Worm (Caenorhabditis elegans) whole organism, L3 larva: ENCODE results near the gene ckk-1.

ENCODE experiments used
- ZK546.5 ChIP-seq: sonication (generic microtip); optimal IDR thresholded peaks from 2 replicates; lab custom pipeline; 2017; ENCODE audit warnings: missing biosample characterization, missing genetic modification characterization
- aly-2 ChIP-seq: fragments of 150-350 bp; optimal IDR thresholded peaks from 2 replicates; lab custom pipeline; 2014; ENCODE audit warnings: missing biosample characterization, missing genetic modification characterization
- ceh-16 ChIP-seq: sonication (generic microtip); optimal IDR thresholded peaks from 2 replicates; lab custom pipeline; 2017; ENCODE audit warnings: missing biosample characterization, missing genetic modification characterization
- ceh-28 ChIP-seq: fragments of 150-350 bp; optimal IDR thresholded peaks from 2 replicates; lab custom pipeline; 2014; ENCODE audit warnings: missing biosample characterization, missing genetic modification reagents, missing genetic modification characterization
- ceh-9 ChIP-seq: sonication (generic microtip); optimal IDR thresholded peaks from 2 replicates; lab custom pipeline; 2018; ENCODE audit warnings: missing biosample characterization, missing genetic modification characterization
- daf-12 ChIP-seq: fragments of 150-350 bp; optimal IDR thresholded peaks from 2 replicates; lab custom pipeline; 2014; ENCODE audit warnings: missing biosample characterization, missing genetic modification reagents, missing genetic modification characterization
- egl-27 ChIP-seq: sonication (generic microtip); optimal IDR thresholded peaks from 4 replicates; lab custom pipeline; 2017; ENCODE audit warnings: missing biosample characterization, missing genetic modification reagents, missing genetic modification characterization
- egl-5 ChIP-seq: fragments of 150-350 bp; optimal IDR thresholded peaks from 2 replicates; lab custom pipeline; 2017; ENCODE audit warnings: missing biosample characterization, missing genetic modification reagents, missing genetic modification characterization, inconsistent platforms
- elt-1 ChIP-seq: fragments of 150-350 bp; optimal IDR thresholded peaks from 2 replicates; lab custom pipeline; 2014; ENCODE audit warnings: missing biosample characterization, missing genetic modification characterization
- elt-2 ChIP-seq: sonication (generic microtip); optimal IDR thresholded peaks from 2 replicates; lab custom pipeline; 2016; ENCODE audit warnings: missing genetic modification reagents, mild to moderate bottlenecking, missing genetic modification characterization, missing compliant biosample characterization
- elt-3 ChIP-seq, 3 experiments: fragments of 150-350 bp in 1 of 3; sonication (generic microtip) in 2 of 3; optimal IDR thresholded peaks; 2 replicates in 2 of 3; 4 replicates in 1 of 3; lab custom pipeline; 2014 to 2017; ENCODE audit warnings: missing biosample characterization in 3 of 3, missing genetic modification characterization in 3 of 3
- eor-1 ChIP-seq, 2 experiments: fragments of 150-350 bp; optimal IDR thresholded peaks; 2 replicates each; lab custom pipeline; 2014 to 2018; ENCODE audit warnings: missing biosample characterization in 2 of 2, missing genetic modification characterization in 2 of 2
- fkh-10 ChIP-seq: sonication (generic microtip); optimal IDR thresholded peaks from 2 replicates; lab custom pipeline; 2017; ENCODE audit warnings: missing biosample characterization, missing genetic modification reagents, missing genetic modification characterization
- fos-1 ChIP-seq: fragments of 150-350 bp; optimal IDR thresholded peaks from 2 replicates; lab custom pipeline; 2014; ENCODE audit warnings: missing biosample characterization, missing genetic modification characterization
- hmg-11 ChIP-seq: sonication (generic microtip); optimal IDR thresholded peaks from 2 replicates; lab custom pipeline; 2016; ENCODE audit warnings: missing genetic modification characterization, missing compliant biosample characterization
- jun-1 ChIP-seq: fragments of 150-350 bp; optimal IDR thresholded peaks from 2 replicates; lab custom pipeline; 2014; ENCODE audit warnings: missing biosample characterization, missing genetic modification reagents, missing genetic modification characterization
- lin-15B ChIP-seq: fragments of 150-350 bp; optimal IDR thresholded peaks from 2 replicates; lab custom pipeline; 2014; ENCODE audit warnings: missing biosample characterization, missing genetic modification characterization
- lin-39 ChIP-seq: fragments of 150-350 bp; optimal IDR thresholded peaks from 2 replicates; lab custom pipeline; 2018; ENCODE audit warnings: missing biosample characterization, missing genetic modification reagents, missing genetic modification characterization
- lsy-12 ChIP-seq: sonication (generic microtip); optimal IDR thresholded peaks from 2 replicates; lab custom pipeline; 2016; ENCODE audit warnings: mild to moderate bottlenecking, missing genetic modification characterization, missing compliant biosample characterization
- mdl-1 ChIP-seq: fragments of 150-350 bp; optimal IDR thresholded peaks from 2 replicates; lab custom pipeline; 2014; ENCODE audit warnings: missing biosample characterization, missing genetic modification characterization
- nfya-1 ChIP-seq: sonication (generic microtip); optimal IDR thresholded peaks from 2 replicates; lab custom pipeline; 2017; ENCODE audit warnings: missing genetic modification characterization, mild to moderate bottlenecking, missing compliant biosample characterization, antibody characterized with exemption, moderate library complexity; ENCODE audit not compliant: insufficient read depth
- nhr-11 ChIP-seq: fragments of 150-350 bp; optimal IDR thresholded peaks from 2 replicates; lab custom pipeline; 2014; ENCODE audit warnings: missing biosample characterization, missing genetic modification characterization
- nhr-12 ChIP-seq: fragments of 150-350 bp; optimal IDR thresholded peaks from 2 replicates; lab custom pipeline; 2014; ENCODE audit warnings: missing biosample characterization, missing genetic modification characterization
- nhr-23 ChIP-seq: fragments of 150-350 bp; optimal IDR thresholded peaks from 2 replicates; lab custom pipeline; 2014; ENCODE audit warnings: missing biosample characterization, missing genetic modification reagents, missing genetic modification characterization
- nhr-25 ChIP-seq: sonication (generic microtip); optimal IDR thresholded peaks from 2 replicates; lab custom pipeline; 2017; ENCODE audit warnings: missing biosample characterization, missing genetic modification characterization
- nhr-43 ChIP-seq: sonication (generic microtip); optimal IDR thresholded peaks from 2 replicates; lab custom pipeline; 2016; ENCODE audit warnings: mild to moderate bottlenecking, missing genetic modification characterization, missing compliant biosample characterization; ENCODE audit not compliant: poor library complexity, severe bottlenecking
- nhr-67 ChIP-seq: fragments of 150-350 bp; optimal IDR thresholded peaks from 2 replicates; lab custom pipeline; 2014; ENCODE audit warnings: missing biosample characterization, missing genetic modification characterization
- nhr-76 ChIP-seq: fragments of 150-350 bp; sonication (generic microtip); optimal IDR thresholded peaks from 5 replicates; lab custom pipeline; 2014; ENCODE audit warnings: missing biosample characterization, missing genetic modification characterization
- nhr-77 ChIP-seq: fragments of 150-350 bp; optimal IDR thresholded peaks from 2 replicates; lab custom pipeline; 2014; ENCODE audit warnings: missing biosample characterization, missing genetic modification characterization
- pqm-1 ChIP-seq: fragments of 150-350 bp; optimal IDR thresholded peaks from 2 replicates; lab custom pipeline; 2017; ENCODE audit warnings: missing biosample characterization, missing genetic modification characterization, inconsistent platforms
- sea-2 ChIP-seq: fragments of 150-350 bp; sonication (generic microtip); optimal IDR thresholded peaks from 4 replicates; lab custom pipeline; 2014; ENCODE audit warnings: missing biosample characterization, missing genetic modification reagents, missing genetic modification characterization
- skn-1 ChIP-seq: fragments of 150-350 bp; optimal IDR thresholded peaks from 2 replicates; lab custom pipeline; 2014; ENCODE audit warnings: missing biosample characterization, missing genetic modification characterization
- snpc-4 ChIP-seq: fragments of 150-350 bp; optimal IDR thresholded peaks from 2 replicates; lab custom pipeline; 2014; ENCODE audit warnings: missing biosample characterization, missing genetic modification characterization
- unc-39 ChIP-seq: sonication (generic microtip); optimal IDR thresholded peaks from 4 replicates; lab custom pipeline; 2017; ENCODE audit warnings: missing biosample characterization, missing genetic modification characterization
- zag-1 ChIP-seq: fragments of 150-350 bp; optimal IDR thresholded peaks from 2 replicates; lab custom pipeline; 2014; ENCODE audit warnings: missing biosample characterization, missing genetic modification characterization
- ztf-11 ChIP-seq: fragments of 150-350 bp; optimal IDR thresholded peaks from 2 replicates; lab custom pipeline; 2014; ENCODE audit warnings: missing biosample characterization, missing genetic modification characterization
- ztf-4 ChIP-seq: fragments of 150-350 bp; optimal IDR thresholded peaks from 2 replicates; lab custom pipeline; 2014; ENCODE audit warnings: missing biosample characterization, missing genetic modification characterization

The ckk-1 gene

ce11 chrIII:5629225-5629624, 6.1 kb upstream of the ckk-1 start:
- no peak for TF ChIP-seq elt-1 (tag; lab: Kevin White, UChicago)
- no peak for TF ChIP-seq egl-5 (tag; lab: Kevin White, UChicago)
- TF ChIP-seq nhr-12 = no peak
- TF ChIP-seq nhr-11 (tag; lab: Kevin White, UChicago) = no peak
- TF ChIP-seq nfya-1 = no peak
- TF ChIP-seq aly-2 = no peak
- TF ChIP-seq egl-27 (tag; lab: Kevin White, UChicago) = no peak

- TF ChIP-seq lin-39 (tag; lab: Kevin White, UChicago) = peak; percentile 23
- no peak for TF ChIP-seq ceh-16 (tag; lab: Kevin White, UChicago)
- TF ChIP-seq, all 47 proteins: peak for 1
These were observed 4.9 kb upstream of the ckk-1 start for ce11 chrIII:5630350-5630749.

ce11 chrIII:5632426-5632976, 2.8 kb upstream of the ckk-1 start:
- TF ChIP-seq fos-1 (tag; lab: Kevin White, UChicago) (no peak), nhr-25 (tag; lab: Kevin White, UChicago) (no peak), aly-2 (no peak), nfya-1 (peak; percentile 35), ztf-4 (tag; lab: Kevin White, UChicago) (no peak), zag-1 (tag; lab: Kevin White, UChicago) (no peak), fkh-10 (GFP tag; lab: Kevin White, UChicago) (peak; percentile 54), ZK546.5 (no peak), snpc-4 (tag; lab: Kevin White, UChicago) (peak; percentile 94), lin-39 (tag; lab: Kevin White, UChicago) (peak; percentile 41), elt-3 (tag; optimal IDR thresholded peaks at IDR 0.05; lab: Kevin White, UChicago) (no peak), elt-2 (tag; lab: Kevin White, UChicago) (no peak), daf-12 (tag; lab: Kevin White, UChicago) (no peak), nhr-67 (no peak), ztf-11 (tag; lab: Kevin White, UChicago) (no peak), jun-1 (tag; lab: Kevin White, UChicago) (no peak), lsy-12 (tag; lab: Kevin White, UChicago) (no peak), hmg-11 (no peak), elt-1 (tag; lab: Kevin White, UChicago) (no peak), skn-1 (tag; lab: Kevin White, UChicago) (no peak), nhr-43 (tag; lab: Kevin White, UChicago) (no peak), nhr-76 (no peak)
- TF ChIP-seq, all 47 proteins: peak for 4

- TF ChIP-seq elt-1 (tag; lab: Kevin White, UChicago) = no peak
- TF ChIP-seq ceh-28 (tag; lab: Kevin White, UChicago) = no peak
- no peak for TF ChIP-seq eor-1 (tag; optimal IDR thresholded peaks at IDR 0.05; lab: Kevin White, UChicago)
- peak; percentile 17 for TF ChIP-seq lin-39 (tag; lab: Kevin White, UChicago)
These were observed 770 bp upstream of the ckk-1 start for ce11 chrIII:5634509-5634908.

ce11 chrIII:5637297-5637876, 2.1 kb downstream of the ckk-1 start:
- peak; percentile 12 for TF ChIP-seq elt-2 (tag; lab: Kevin White, UChicago)

ce11 chrIII:5639893-5640292, 4.6 kb downstream of the ckk-1 start:
- TF ChIP-seq nhr-76 (no peak), nhr-43 (tag; lab: Kevin White, UChicago) (no peak), lin-39 (tag; lab: Kevin White, UChicago) (peak; percentile 80), ceh-28 (tag; lab: Kevin White, UChicago) (no peak), fkh-10 (GFP tag; lab: Kevin White, UChicago) (peak; percentile 70), pqm-1 (tag; lab: Kevin White, UChicago) (no peak), elt-2 (tag; lab: Kevin White, UChicago) (no peak), egl-27 (tag; lab: Kevin White, UChicago) (no peak), nhr-12 (no peak), unc-39 (no peak), nfya-1 (peak; percentile 85), egl-5 (tag; lab: Kevin White, UChicago) (no peak), ceh-9 (tag; lab: Kevin White, UChicago) (no peak), snpc-4 (tag; lab: Kevin White, UChicago) (peak; percentile 20), skn-1 (tag; lab: Kevin White, UChicago) (no peak), elt-3 (tag; optimal IDR thresholded peaks at IDR 0.05; lab: Kevin White, UChicago) (no peak), nhr-11 (tag; lab: Kevin White, UChicago) (no peak), sea-2 (GFP tag; lab: Kevin White, UChicago) (no peak), mdl-1 (tag; lab: Kevin White, UChicago) (no peak), eor-1 (tag; optimal IDR thresholded peaks at IDR 0.05; lab: Kevin White, UChicago) (no peak), nhr-77 (tag; lab: Kevin White, UChicago) (no peak), nhr-23 (tag; lab: Kevin White, UChicago) (no peak), lin-15B (tag; lab: Kevin White, UChicago) (peak; percentile 36)
